Worm (Caenorhabditis elegans) whole organism, mixed stage, embryonic: ENCODE data around the gene M106.2.
A peak's percentile ranks its signal among the peaks of the same experiment; 100 is the strongest.

Experiments
- M03D4.4 ChIP-seq: sonication (generic microtip); optimal IDR thresholded peaks from 2 replicates; lab custom pipeline; 2017; ENCODE audit warnings: mild to moderate bottlenecking, missing genetic modification characterization, missing compliant biosample characterization
- bed-3 ChIP-seq: fragments of 200-800 bp; sonication (Bioruptor generic); optimal IDR thresholded peaks from 3 replicates; lab custom pipeline; 2018; ENCODE audit warnings: mild to moderate bottlenecking, missing genetic modification characterization, moderate library complexity, missing compliant biosample characterization
- blmp-1 ChIP-seq: fragments of 150-350 bp; optimal IDR thresholded peaks from 2 replicates; lab custom pipeline; 2014; ENCODE audit warnings: missing biosample characterization, missing genetic modification characterization
- ceh-39 ChIP-seq: fragments of 150-350 bp; optimal IDR thresholded peaks from 2 replicates; lab custom pipeline; 2014; ENCODE audit warnings: missing biosample characterization, missing genetic modification characterization
- ceh-43 ChIP-seq: fragments of 200-800 bp; sonication (Bioruptor generic); optimal IDR thresholded peaks from 2 replicates; lab custom pipeline; 2018; ENCODE audit warnings: mild to moderate bottlenecking, missing genetic modification characterization, moderate library complexity, missing compliant biosample characterization
- ceh-83 ChIP-seq: fragments of 200-800 bp; sonication (Bioruptor generic); optimal IDR thresholded peaks from 2 replicates; lab custom pipeline; 2018; ENCODE audit warnings: mild to moderate bottlenecking, missing genetic modification characterization, missing compliant biosample characterization
- ces-1 ChIP-seq: fragments of 150-350 bp; optimal IDR thresholded peaks from 2 replicates; lab custom pipeline; 2014; ENCODE audit warnings: missing biosample characterization, missing genetic modification reagents, missing genetic modification characterization
- cnd-1 ChIP-seq: fragments of 200-800 bp; sonication (Bioruptor generic); optimal IDR thresholded peaks from 2 replicates; lab custom pipeline; 2018; ENCODE audit warnings: mild to moderate bottlenecking, missing genetic modification characterization, missing compliant biosample characterization
- drap-1 ChIP-seq: fragments of 200-800 bp; sonication (Bioruptor generic); optimal IDR thresholded peaks from 3 replicates; lab custom pipeline; 2018; ENCODE audit warnings: mild to moderate bottlenecking, missing genetic modification characterization, missing compliant biosample characterization
- elt-1 ChIP-seq: sonication (generic microtip); optimal IDR thresholded peaks from 2 replicates; lab custom pipeline; 2017; ENCODE audit warnings: missing genetic modification characterization, mild to moderate bottlenecking, missing compliant biosample characterization, antibody characterized with exemption, moderate library complexity, borderline replicate concordance; ENCODE audit not compliant: insufficient read depth
- elt-3 ChIP-seq: fragments of 150-350 bp; optimal IDR thresholded peaks from 2 replicates; lab custom pipeline; 2014; ENCODE audit warnings: missing biosample characterization, missing genetic modification characterization
- flh-1 ChIP-seq: fragments of 200-800 bp; sonication (Bioruptor generic); optimal IDR thresholded peaks from 2 replicates; lab custom pipeline; 2018; ENCODE audit warnings: mild to moderate bottlenecking, missing genetic modification characterization, moderate library complexity, missing compliant biosample characterization
- ham-2 ChIP-seq: fragments of 200-800 bp; sonication (Bioruptor generic); optimal IDR thresholded peaks from 2 replicates; lab custom pipeline; 2018; ENCODE audit warnings: mild to moderate bottlenecking, missing genetic modification characterization, missing compliant biosample characterization
- hlh-1 ChIP-seq: fragments of 150-350 bp; optimal IDR thresholded peaks from 2 replicates; lab custom pipeline; 2014; ENCODE audit warnings: missing biosample characterization, missing genetic modification reagents, missing genetic modification characterization
- lin-13 ChIP-seq: fragments of 150-350 bp; optimal IDR thresholded peaks from 2 replicates; lab custom pipeline; 2014; ENCODE audit warnings: missing biosample characterization, missing genetic modification characterization
- lin-32 ChIP-seq: fragments of 200-800 bp; sonication (Bioruptor generic); optimal IDR thresholded peaks from 2 replicates; lab custom pipeline; 2018; ENCODE audit warnings: mild to moderate bottlenecking, missing genetic modification characterization, missing compliant biosample characterization
- lsy-2 ChIP-seq: fragments of 150-350 bp; optimal IDR thresholded peaks from 2 replicates; lab custom pipeline; 2014; ENCODE audit warnings: missing biosample characterization, missing genetic modification characterization
- mab-5 ChIP-seq: fragments of 150-350 bp; optimal IDR thresholded peaks from 2 replicates; lab custom pipeline; 2014; ENCODE audit warnings: missing biosample characterization, missing genetic modification characterization
- mep-1 ChIP-seq: fragments of 150-350 bp; optimal IDR thresholded peaks from 2 replicates; lab custom pipeline; 2017; ENCODE audit warnings: missing biosample characterization, missing genetic modification reagents, missing genetic modification characterization, inconsistent platforms
- mls-2 ChIP-seq: sonication (generic microtip); optimal IDR thresholded peaks from 2 replicates; lab custom pipeline; 2016; ENCODE audit warnings: mild to moderate bottlenecking, missing genetic modification characterization, moderate library complexity, missing compliant biosample characterization
- nhr-12 ChIP-seq: fragments of 150-350 bp; optimal IDR thresholded peaks from 2 replicates; lab custom pipeline; 2014; ENCODE audit warnings: missing biosample characterization, missing genetic modification characterization
- nhr-2 ChIP-seq: fragments of 150-350 bp; optimal IDR thresholded peaks from 2 replicates; lab custom pipeline; 2014; ENCODE audit warnings: missing biosample characterization, missing genetic modification characterization
- nhr-237 ChIP-seq: fragments of 150-350 bp; optimal IDR thresholded peaks from 2 replicates; lab custom pipeline; 2014; ENCODE audit warnings: missing biosample characterization, missing genetic modification characterization
- nhr-28 ChIP-seq: fragments of 150-350 bp; optimal IDR thresholded peaks from 2 replicates; lab custom pipeline; 2014; ENCODE audit warnings: missing biosample characterization, missing genetic modification characterization
- nhr-76 ChIP-seq: sonication (generic microtip); optimal IDR thresholded peaks from 2 replicates; lab custom pipeline; 2017; ENCODE audit warnings: missing biosample characterization, missing genetic modification characterization
- pha-4 ChIP-seq: fragments of 150-350 bp; optimal IDR thresholded peaks from 2 replicates; lab custom pipeline; 2018; ENCODE audit warnings: missing biosample characterization, missing genetic modification reagents, missing genetic modification characterization
- sem-2 ChIP-seq: fragments of 200-800 bp; sonication (Bioruptor generic); optimal IDR thresholded peaks from 2 replicates; lab custom pipeline; 2018; ENCODE audit warnings: mild to moderate bottlenecking, missing genetic modification characterization, missing compliant biosample characterization
- snpc-4 ChIP-seq: fragments of 150-350 bp; optimal IDR thresholded peaks from 2 replicates; lab custom pipeline; 2014; ENCODE audit warnings: missing biosample characterization, missing genetic modification characterization
- sptf-1 ChIP-seq: sonication (generic microtip); optimal IDR thresholded peaks from 2 replicates; lab custom pipeline; 2017; ENCODE audit warnings: mild to moderate bottlenecking, missing genetic modification characterization, moderate library complexity, missing compliant biosample characterization
- tbx-8 ChIP-seq: fragments of 200-800 bp; sonication (Bioruptor generic); optimal IDR thresholded peaks from 2 replicates; lab custom pipeline; 2018; ENCODE audit warnings: mild to moderate bottlenecking, missing genetic modification characterization, moderate library complexity, missing compliant biosample characterization
- unc-120 ChIP-seq: sonication (generic microtip); optimal IDR thresholded peaks from 2 replicates; lab custom pipeline; 2017; ENCODE audit warnings: missing genetic modification characterization, missing compliant biosample characterization; ENCODE audit not compliant: poor library complexity, severe bottlenecking
- unc-39 ChIP-seq: fragments of 150-350 bp; optimal IDR thresholded peaks from 2 replicates; lab custom pipeline; 2014; ENCODE audit warnings: missing biosample characterization, missing genetic modification characterization
- unc-62 ChIP-seq: fragments of 150-350 bp; optimal IDR thresholded peaks from 2 replicates; lab custom pipeline; 2014; ENCODE audit warnings: missing biosample characterization, missing genetic modification reagents, missing genetic modification characterization
- zip-8 ChIP-seq: fragments of 150-350 bp; optimal IDR thresholded peaks from 2 replicates; lab custom pipeline; 2014; ENCODE audit warnings: missing biosample characterization, missing genetic modification characterization
- ztf-11 ChIP-seq: fragments of 150-350 bp; optimal IDR thresholded peaks from 2 replicates; lab custom pipeline; 2014; ENCODE audit warnings: missing biosample characterization, missing genetic modification characterization

The M106.2 gene

DNA sequence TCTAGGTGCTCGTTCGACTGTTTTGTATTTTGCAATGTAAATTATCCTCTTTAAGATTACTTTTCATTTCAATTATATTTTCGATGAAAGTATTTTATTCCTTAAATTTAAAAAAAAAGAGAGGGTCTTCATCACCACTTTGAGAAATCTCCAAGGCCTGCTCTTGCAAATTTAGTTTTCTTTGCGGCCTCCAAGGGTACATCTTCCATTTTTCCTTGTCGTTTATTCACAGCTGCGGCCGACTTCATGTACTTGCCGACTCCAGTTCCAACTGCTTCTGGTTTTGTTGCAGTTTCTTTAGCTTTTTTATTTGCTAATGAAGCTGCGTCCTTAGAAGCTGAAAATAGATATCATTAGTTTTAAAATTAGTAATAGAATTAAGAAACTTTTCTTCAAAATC is 20.9 kb upstream of the M106.2 start:
- TF ChIP-seq hlh-1 (tag; lab: Kevin White, UChicago): no peak
- no peak for TF ChIP-seq bed-3 (GFP tag; lab: Kevin White, UChicago)
- TF ChIP-seq mep-1 (tag; lab: Kevin White, UChicago): no peak
- TF ChIP-seq ham-2 (GFP tag; lab: Kevin White, UChicago): no peak
- no peak for TF ChIP-seq nhr-12 (tag; lab: Kevin White, UChicago)

DNA sequence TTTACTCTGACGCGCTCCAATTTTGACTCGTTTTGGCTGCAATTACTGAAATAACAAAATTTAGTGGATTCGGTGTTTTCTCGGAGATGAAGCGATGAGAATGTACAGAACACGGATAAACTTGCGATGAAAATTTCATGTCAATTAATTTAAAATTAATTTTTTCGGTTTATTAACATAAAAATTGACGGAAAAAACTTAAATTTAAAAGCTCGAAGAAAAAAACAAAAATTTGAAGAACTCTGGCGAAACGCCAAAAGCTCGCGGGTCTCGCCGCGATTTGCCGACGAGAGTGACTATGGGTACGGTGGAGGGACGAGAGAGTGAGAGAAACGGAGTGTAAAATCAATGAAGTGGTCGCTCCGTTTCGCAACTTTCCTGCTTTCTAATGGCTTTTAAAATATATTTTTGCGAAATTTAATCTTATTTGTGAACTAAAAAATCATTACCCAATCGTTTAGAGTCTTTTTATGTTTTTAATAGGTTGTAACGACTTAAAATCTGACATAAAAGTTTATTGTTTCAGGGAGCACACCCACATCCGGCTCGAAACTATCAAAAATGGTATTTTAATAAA is 19.0 kb upstream of the M106.2 start, which contains the start of the genes gmps-1 and cap-2:
Gene gmps-1 (minus strand): TSS at position 51 of the 577 bp plus-strand sequence.
Gene cap-2 (plus strand): TSS at position 527 of the 577 bp plus-strand sequence.
- TF ChIP-seq sem-2 (GFP tag; lab: Kevin White, UChicago): no peak
- no peak for TF ChIP-seq ham-2 (GFP tag; lab: Kevin White, UChicago)
- TF ChIP-seq ceh-43 (GFP tag; lab: Kevin White, UChicago): peak; percentile 15
- peak; percentile 28 for TF ChIP-seq M03D4.4 (tag; lab: Kevin White, UChicago)
- no peak for TF ChIP-seq elt-1 (tag; lab: Kevin White, UChicago)
- TF ChIP-seq nhr-237 (tag; lab: Kevin White, UChicago): peak; percentile 86
- TF ChIP-seq pha-4 (tag; lab: Kevin White, UChicago): peak; percentile 82
- TF ChIP-seq nhr-12 (tag; lab: Kevin White, UChicago): no peak
- TF ChIP-seq hlh-1 (tag; lab: Kevin White, UChicago): peak; percentile 53
- no peak for TF ChIP-seq nhr-76 (tag; lab: Kevin White, UChicago)
- TF ChIP-seq unc-62 (GFP tag; lab: Kevin White, UChicago): peak; percentile 22
- TF ChIP-seq ces-1 (GFP tag; lab: Kevin White, UChicago): peak; percentile 68
- TF ChIP-seq flh-1 (GFP tag; lab: Kevin White, UChicago): no peak
- no peak for TF ChIP-seq ztf-11
- TF ChIP-seq lsy-2 (tag; lab: Kevin White, UChicago): peak; percentile 100
- no peak for TF ChIP-seq tbx-8 (GFP tag; lab: Kevin White, UChicago)
- no peak for TF ChIP-seq nhr-28 (tag; lab: Kevin White, UChicago)
- TF ChIP-seq lin-32 (GFP tag; lab: Kevin White, UChicago): no peak
- peak; percentile 37 for TF ChIP-seq nhr-2 (tag; lab: Kevin White, UChicago)
- TF ChIP-seq unc-120: peak; percentile 22
- peak; percentile 75 for TF ChIP-seq sptf-1 (tag; lab: Kevin White, UChicago)
- no peak for TF ChIP-seq mab-5 (tag; lab: Kevin White, UChicago)
- no peak for TF ChIP-seq cnd-1 (tag; lab: Kevin White, UChicago)
- TF ChIP-seq blmp-1 (tag; lab: Kevin White, UChicago): no peak
- TF ChIP-seq ceh-39 (tag; lab: Kevin White, UChicago): peak; percentile 72
- no peak for TF ChIP-seq bed-3 (GFP tag; lab: Kevin White, UChicago)
- TF ChIP-seq snpc-4 (tag; lab: Kevin White, UChicago): no peak
- no peak for TF ChIP-seq elt-3 (tag; lab: Kevin White, UChicago)
- no peak for TF ChIP-seq ceh-83 (GFP tag; lab: Kevin White, UChicago)
- peak; percentile 51 for TF ChIP-seq mls-2 (tag; lab: Kevin White, UChicago)
- TF ChIP-seq lin-13 (tag; lab: Kevin White, UChicago): peak; percentile 84
- TF ChIP-seq mep-1 (tag; lab: Kevin White, UChicago): peak; percentile 92
- TF ChIP-seq unc-39 (tag; lab: Kevin White, UChicago): no peak
- no peak for TF ChIP-seq zip-8
- TF ChIP-seq drap-1 (GFP tag; lab: Kevin White, UChicago): peak; percentile 31

DNA sequence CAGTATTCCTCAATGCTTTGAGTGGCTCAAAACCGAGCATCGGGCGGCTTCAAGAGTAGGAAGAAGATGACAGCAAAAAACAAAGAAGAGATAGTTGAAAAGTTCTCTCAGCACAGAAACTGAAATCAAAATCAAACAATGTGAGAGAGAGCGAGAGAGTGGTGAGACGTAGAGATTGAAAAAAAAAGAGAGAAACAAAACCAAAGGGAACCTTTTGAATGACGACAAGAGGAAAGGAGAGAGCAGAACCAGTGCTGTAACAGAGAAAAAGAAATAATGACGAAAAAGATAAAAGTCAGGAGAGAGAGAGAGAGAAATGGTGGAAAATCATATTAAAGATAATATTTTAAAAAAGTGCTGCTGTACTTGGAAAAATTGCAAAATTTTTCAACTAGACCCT is 17.4 kb upstream of the M106.2 start:
- TF ChIP-seq ztf-11 (no peak), unc-120 (peak; percentile 43), unc-62 (GFP tag; lab: Kevin White, UChicago) (peak; percentile 13), snpc-4 (tag; lab: Kevin White, UChicago) (no peak), blmp-1 (tag; lab: Kevin White, UChicago) (no peak)
- TF ChIP-seq, all 35 proteins: peak for 2
